Fruit fly (Drosophila melanogaster) whole organism, pupa: ENCODE results near the gene Cp38.

ENCODE experiments used
- CG10348 ChIP-seq: fragments of 200-800 bp; sonication (Bioruptor generic); IDR thresholded peaks from 2 replicates; pipeline ENCODE4 v1.3.6; 2022; ENCODE audit warnings: missing biosample characterization, missing genetic modification characterization
- CG12605 ChIP-seq: fragments of 200-800 bp; sonication (Bioruptor generic); IDR thresholded peaks from 2 replicates; pipeline ENCODE4 v1.3.6; 2022; ENCODE audit warnings: missing biosample characterization, missing genetic modification characterization
- CG13204 ChIP-seq: fragments of 200-800 bp; sonication (Bioruptor generic); optimal IDR thresholded peaks from 2 replicates; lab custom pipeline; 2018; ENCODE audit warnings: missing biosample characterization, mild to moderate bottlenecking, missing genetic modification characterization, moderate library complexity
- CG15710 ChIP-seq: fragments of 200-800 bp; sonication (Bioruptor generic); optimal IDR thresholded peaks from 2 replicates; lab custom pipeline; 2018; ENCODE audit warnings: missing biosample characterization, mild to moderate bottlenecking, missing genetic modification characterization, moderate library complexity
- CG32121 ChIP-seq: fragments of 200-800 bp; sonication (Bioruptor generic); IDR thresholded peaks from 2 replicates; pipeline ENCODE4 v1.3.6; 2022; ENCODE audit warnings: missing biosample characterization, missing genetic modification characterization
- CG34367 ChIP-seq: fragments of 200-800 bp; sonication (Bioruptor generic); optimal IDR thresholded peaks from 2 replicates; lab custom pipeline; 2018; ENCODE audit warnings: missing biosample characterization, mild to moderate bottlenecking, missing genetic modification characterization
- CG9948 ChIP-seq: fragments of 200-800 bp; sonication (Bioruptor generic); optimal IDR thresholded peaks from 2 replicates; lab custom pipeline; 2018; ENCODE audit warnings: missing biosample characterization, mild to moderate bottlenecking, missing genetic modification characterization, moderate library complexity
- EcR ChIP-seq: fragments of 200-800 bp; sonication (Bioruptor generic); optimal IDR thresholded peaks from 3 replicates; lab custom pipeline; 2019; ENCODE audit warnings: missing biosample characterization, missing genetic modification characterization, mild to moderate bottlenecking, moderate library complexity, missing genetic modification reagents
- Pif1A ChIP-seq: fragments of 200-800 bp; sonication (Bioruptor generic); optimal IDR thresholded peaks from 3 replicates; lab custom pipeline; 2016; ENCODE audit warnings: missing biosample characterization, missing genetic modification characterization
- Snoo ChIP-seq: fragments of 200-800 bp; sonication (Bioruptor generic); optimal IDR thresholded peaks from 3 replicates; lab custom pipeline; 2017; ENCODE audit warnings: missing biosample characterization, mild to moderate bottlenecking, missing genetic modification characterization, inconsistent platforms
- fd96Ca ChIP-seq: fragments of 200-800 bp; sonication (Bioruptor generic); IDR thresholded peaks from 3 replicates; pipeline ENCODE4 v1.3.6; 2022; ENCODE audit warnings: missing biosample characterization, missing genetic modification characterization
- gl ChIP-seq: fragments of 200-800 bp; sonication (Bioruptor generic); optimal IDR thresholded peaks from 2 replicates; lab custom pipeline; 2018; ENCODE audit warnings: missing biosample characterization, mild to moderate bottlenecking, missing genetic modification characterization

DNA sequence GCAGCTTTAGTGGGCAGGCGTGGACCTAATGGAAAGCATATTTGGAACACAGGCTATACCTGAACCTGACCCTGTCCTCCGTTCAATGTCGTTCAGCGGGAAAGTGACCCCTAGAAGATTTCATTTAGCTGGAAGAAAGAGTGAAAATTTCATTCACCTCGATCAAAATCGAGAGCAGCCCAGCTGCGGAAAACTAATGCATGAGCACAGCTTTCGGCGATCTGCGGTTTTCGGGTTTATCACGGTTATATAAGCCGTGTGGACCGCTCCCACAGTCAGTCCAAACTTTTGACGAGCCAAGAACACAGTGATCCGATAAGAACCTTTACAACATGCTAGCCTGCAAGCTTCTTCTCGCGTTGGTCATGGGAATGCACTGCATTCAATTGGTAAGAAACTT lies 11.0 kb upstream of the Cp38 start, which contains the start of gene Cp7Fa:
- TF ChIP-seq CG9948 (tag; lab: Kevin White, UChicago): no peak
- TF ChIP-seq fd96Ca (GFP tag; lab: Robert Waterston, UW): no peak
- TF ChIP-seq CG13204 (GFP tag; lab: Kevin White, UChicago): no peak
- no peak for TF ChIP-seq CG15710 (tag; lab: Kevin White, UChicago)
- no peak for TF ChIP-seq Snoo (tag; lab: Kevin White, UChicago)
- TF ChIP-seq EcR: no peak
- TF ChIP-seq CG12605 (GFP tag; lab: Robert Waterston, UW): no peak
- no peak for TF ChIP-seq gl (tag; lab: Kevin White, UChicago)
- no peak for TF ChIP-seq Pif1A (GFP tag; lab: Kevin White, UChicago)
- TF ChIP-seq CG34367: no peak
- TF ChIP-seq CG10348 (GFP tag; lab: Robert Waterston, UW): no peak
- no peak for TF ChIP-seq CG32121 (GFP tag; lab: Robert Waterston, UW)
